Fruit fly (Drosophila melanogaster): ENCODE measurements around the gene CG7387.
"Not testable (repeated sequence)": the region's sequence is repeated elsewhere in the genome, so short reads cannot be mapped to it uniquely, and the experiment has no call there.

The CG7387 gene

dm6 chr3L:8193016-8193415, at the start of gene CG7387:
CG7387 (minus strand) TSS chr3L:8193116.
- TF ChIP-seq Ets98B (GFP tag; IDR thresholded peaks at IDR 0.05) (no peak), CG15710 (tag; optimal IDR thresholded peaks at IDR 0.05) (no peak), CG10348 (GFP tag; IDR thresholded peaks at IDR 0.05) (no peak), rn (GFP tag; IDR thresholded peaks at IDR 0.05) (no peak), Pif1B (GFP tag; optimal IDR thresholded peaks at IDR 0.05) (no peak)

dm6 chr3L:8240932-8241331, 48.0 kb upstream of the CG7387 start:
- 0 out of 2 replicates have a peak, but pooled peaks have one; percentile 39 for TF ChIP-seq CG32121 (GFP tag; IDR thresholded peaks at IDR 0.05)
- 0 out of 2 replicates have a peak, but pooled peaks have one; percentile 45 for TF ChIP-seq CG12605 (GFP tag; IDR thresholded peaks at IDR 0.05)
- 0 out of 2 replicates have a peak, but pooled peaks have one; percentile 18 for TF ChIP-seq Ets98B (GFP tag; IDR thresholded peaks at IDR 0.05)
- no peak for TF ChIP-seq CG8159 (tag; optimal IDR thresholded peaks at IDR 0.05)
- TF ChIP-seq CG34367 (tag; optimal IDR thresholded peaks at IDR 0.05), result no peak

- TF ChIP-seq gl (tag; optimal IDR thresholded peaks at IDR 0.05), result no peak
- no peak for TF ChIP-seq CG32121 (GFP tag; IDR thresholded peaks at IDR 0.05)
- no peak for TF ChIP-seq CG14655 (GFP tag; optimal IDR thresholded peaks at IDR 0.05)
- no peak for TF ChIP-seq EcR (GFP tag; optimal IDR thresholded peaks at IDR 0.05)
- TF ChIP-seq CG10348 (GFP tag; IDR thresholded peaks at IDR 0.05), result no peak
- TF ChIP-seq Pif1B (GFP tag; optimal IDR thresholded peaks at IDR 0.05), result no peak
- no peak for TF ChIP-seq Pif1A (GFP tag; optimal IDR thresholded peaks at IDR 0.05)
- no peak for TF ChIP-seq CG17806 (tag; optimal IDR thresholded peaks at IDR 0.05)
Observed at dm6 chr3L:8240501-8240900, 47.6 kb upstream of the CG7387 start, which contains the start of gene CG7213. CG7213 (minus strand) TSS chr3L:8240601.

- TF ChIP-seq CG14655 (GFP tag; optimal IDR thresholded peaks at IDR 0.05); rn (GFP tag; IDR thresholded peaks at IDR 0.05); CG17806 (tag; optimal IDR thresholded peaks at IDR 0.05): not testable (repeated sequence)
Observed at dm6 chr3L:8238347-8238746, 45.4 kb upstream of the CG7387 start, which contains the start of gene Dscam4. Dscam4 (plus strand) TSS chr3L:8238647.

dm6 chr3L:8228924-8229323, 36.0 kb upstream of the CG7387 start, which contains the start of gene eIF4E3:
eIF4E3 (plus strand) TSS chr3L:8229224.
- TF ChIP-seq EcR (GFP tag; optimal IDR thresholded peaks at IDR 0.05), result no peak
- no peak for TF ChIP-seq CG9948 (tag; optimal IDR thresholded peaks at IDR 0.05)
- TF ChIP-seq CG8159 (tag; optimal IDR thresholded peaks at IDR 0.05), result no peak
- TF ChIP-seq D1 (tag; optimal IDR thresholded peaks at IDR 0.05), result no peak
- no peak for TF ChIP-seq CG8301 (tag; optimal IDR thresholded peaks at IDR 0.05)
- no peak for TF ChIP-seq CG34367 (tag; optimal IDR thresholded peaks at IDR 0.05)
- no peak for TF ChIP-seq rn (GFP tag; IDR thresholded peaks at IDR 0.05)
- no peak for TF ChIP-seq Snoo (tag; optimal IDR thresholded peaks at IDR 0.05)
- TF ChIP-seq CG13204 (GFP tag; optimal IDR thresholded peaks at IDR 0.05), result no peak
- TF ChIP-seq Pif1B (GFP tag; optimal IDR thresholded peaks at IDR 0.05), result no peak
- TF ChIP-seq CG4496 (GFP tag; IDR thresholded peaks at IDR 0.05), result no peak

- TF ChIP-seq CG13204 (GFP tag; optimal IDR thresholded peaks at IDR 0.05), result no peak
Observed at dm6 chr3L:8221835-8222234, 28.9 kb upstream of the CG7387 start, which contains the start of gene CG13678. CG13678 (plus strand) TSS chr3L:8222141.

- TF ChIP-seq CG17806 (tag; optimal IDR thresholded peaks at IDR 0.05) (no peak), gl (tag; optimal IDR thresholded peaks at IDR 0.05) (no peak), CG13204 (GFP tag; optimal IDR thresholded peaks at IDR 0.05) (no peak), Ets98B (GFP tag; IDR thresholded peaks at IDR 0.05) (no peak), EcR (GFP tag; optimal IDR thresholded peaks at IDR 0.05) (no peak), CG8301 (tag; optimal IDR thresholded peaks at IDR 0.05) (no peak), CG9948 (tag; optimal IDR thresholded peaks at IDR 0.05) (no peak), fd96Ca (GFP tag; IDR thresholded peaks at IDR 0.05) (no peak), CG34367 (tag; optimal IDR thresholded peaks at IDR 0.05) (no peak), Pif1B (GFP tag; optimal IDR thresholded peaks at IDR 0.05) (no peak), CG12605 (GFP tag; IDR thresholded peaks at IDR 0.05) (no peak), CG15710 (tag; optimal IDR thresholded peaks at IDR 0.05) (no peak), CG32121 (GFP tag; IDR thresholded peaks at IDR 0.05) (no peak), CG14655 (GFP tag; optimal IDR thresholded peaks at IDR 0.05) (no peak)
Observed at dm6 chr3L:8219687-8220086, 26.8 kb upstream of the CG7387 start.

- TF ChIP-seq D1 (tag; optimal IDR thresholded peaks at IDR 0.05) (no peak), CG17806 (tag; optimal IDR thresholded peaks at IDR 0.05) (no peak), CG9948 (tag; optimal IDR thresholded peaks at IDR 0.05) (no peak)
Observed at dm6 chr3L:8218883-8219282, 26.0 kb upstream of the CG7387 start, which contains the start of gene CG13674. CG13674 (minus strand) TSS chr3L:8218983.

Measured in whole organism, pupa.